Worm (Caenorhabditis elegans): ENCODE data around the gene Y22D7AL.1.

The Y22D7AL.1 gene

DNA sequence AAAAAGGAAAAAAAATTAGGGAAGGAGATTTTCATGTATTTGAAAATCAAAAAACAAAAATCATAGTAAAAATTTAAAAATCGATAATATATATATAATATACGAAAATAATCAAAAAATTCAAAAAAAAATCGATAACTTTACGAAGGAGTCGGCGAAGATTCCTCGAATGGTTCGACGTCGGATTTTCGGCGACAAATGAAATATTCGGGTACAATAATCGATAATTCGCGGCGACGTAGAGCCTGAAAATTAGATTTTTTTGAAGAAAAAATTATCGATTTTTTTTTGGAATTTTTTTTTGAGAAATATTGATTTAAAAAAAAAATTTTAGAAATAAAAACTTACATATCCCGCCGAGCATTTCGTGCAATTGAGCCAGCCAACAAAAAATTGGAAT is 13.1 kb downstream of the Y22D7AL.1 start:
- no peak for TF ChIP-seq W03F9.2 (tag; optimal IDR thresholded peaks at IDR 0.05)
- no peak for TF ChIP-seq him-1 (tag; optimal IDR thresholded peaks at IDR 0.05)

DNA sequence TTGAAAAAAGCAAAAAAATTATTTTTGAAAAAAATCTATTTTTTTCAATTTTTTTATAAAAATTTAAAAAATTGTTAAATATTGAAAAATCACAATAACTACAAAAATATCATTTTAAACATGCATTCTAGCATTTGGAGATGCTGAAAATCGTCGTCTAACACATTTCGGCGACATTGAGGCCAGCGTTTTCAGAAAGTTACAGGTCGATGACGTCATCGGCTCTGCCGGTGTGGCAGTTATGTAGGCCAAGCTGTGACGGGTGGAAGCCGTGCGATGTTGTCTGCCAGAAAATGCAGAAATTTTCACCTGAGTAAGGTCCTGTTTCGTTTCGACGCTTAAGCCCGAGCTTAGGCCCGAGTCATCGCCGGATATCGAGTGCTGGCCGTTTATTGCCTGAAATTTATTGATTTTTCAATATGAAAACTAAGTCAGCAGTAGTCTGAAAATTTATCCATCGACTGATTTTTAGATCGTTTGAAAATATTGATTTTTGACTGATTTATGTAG is 13.6 kb downstream of the Y22D7AL.1 start, which contains the start of gene Y22D7AR.3:
Gene Y22D7AR.3 (minus strand): TSS at position 51 of the 510 bp plus-strand sequence.
- TF ChIP-seq him-1 (tag; optimal IDR thresholded peaks at IDR 0.05), result no peak
- no peak for TF ChIP-seq dao-5 (tag; optimal IDR thresholded peaks at IDR 0.05)
- no peak for TF ChIP-seq W03F9.2 (tag; optimal IDR thresholded peaks at IDR 0.05)

DNA sequence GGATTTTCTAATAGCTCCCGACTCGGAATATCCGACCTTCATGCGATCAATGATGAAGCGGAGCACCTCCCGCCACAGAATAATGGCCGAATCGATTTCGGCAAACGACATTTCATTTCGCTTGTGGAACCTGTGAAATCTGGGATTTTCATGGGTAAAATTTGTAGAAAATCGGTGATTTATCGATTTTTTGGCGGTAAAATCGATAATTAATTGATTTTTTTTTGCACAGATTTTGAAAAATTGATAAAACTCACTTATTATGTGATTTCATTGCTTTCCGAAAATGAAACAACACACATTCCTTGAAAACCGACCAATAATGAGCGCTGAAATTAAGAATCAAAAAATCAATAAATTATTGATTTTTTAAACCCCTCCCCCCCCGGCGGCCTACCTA is 14.6 kb downstream of the Y22D7AL.1 start:
- TF ChIP-seq him-1 (tag; optimal IDR thresholded peaks at IDR 0.05), result no peak
- no peak for TF ChIP-seq dao-5 (tag; optimal IDR thresholded peaks at IDR 0.05)
- no peak for TF ChIP-seq W03F9.2 (tag; optimal IDR thresholded peaks at IDR 0.05)

DNA sequence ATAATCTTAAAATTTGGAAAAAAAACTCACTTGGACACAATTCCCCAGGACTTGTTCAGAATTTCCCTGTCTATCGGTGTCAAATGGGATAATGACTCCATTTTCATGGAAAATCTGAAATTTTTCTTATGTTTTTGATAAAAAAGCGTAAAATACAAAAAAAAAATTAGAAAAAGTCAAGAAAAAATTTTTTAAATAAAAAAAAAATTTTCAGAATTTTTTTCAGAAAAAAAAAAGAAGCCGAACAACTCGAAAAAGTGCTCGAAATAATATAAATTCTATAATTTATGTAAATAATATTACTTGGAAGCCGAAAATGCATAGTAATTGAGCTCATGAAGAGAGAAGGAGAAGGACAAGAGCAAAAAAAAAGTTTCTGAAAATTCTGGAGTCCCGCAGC is 16.2 kb downstream of the Y22D7AL.1 start, which contains the start of gene glb-30:
Gene glb-30 (minus strand): TSS at position 101 of the 400 bp plus-strand sequence.
- no peak for TF ChIP-seq him-1 (tag; optimal IDR thresholded peaks at IDR 0.05)
- no peak for TF ChIP-seq dao-5 (tag; optimal IDR thresholded peaks at IDR 0.05)
- no peak for TF ChIP-seq W03F9.2 (tag; optimal IDR thresholded peaks at IDR 0.05)

DNA sequence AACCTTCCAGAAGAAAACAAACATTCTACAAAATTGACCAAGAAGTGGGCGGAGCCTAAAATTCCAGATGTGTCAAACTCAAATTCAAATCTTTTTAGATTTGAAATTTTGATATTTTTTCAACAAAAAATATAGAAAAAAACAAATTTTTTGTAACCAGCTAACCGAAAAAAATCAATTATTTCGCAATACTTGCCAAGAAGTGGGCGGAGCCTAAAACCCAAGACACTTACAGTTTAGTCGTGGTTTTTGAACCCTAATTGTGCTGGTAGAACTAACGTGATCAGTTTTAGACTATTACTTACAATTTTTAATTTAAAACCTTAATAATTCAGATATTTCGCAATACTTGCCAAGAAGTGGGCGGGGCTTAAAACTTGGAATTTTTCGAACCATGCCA is 21.0 kb downstream of the Y22D7AL.1 start:
- TF ChIP-seq him-1 (tag; optimal IDR thresholded peaks at IDR 0.05) (no peak), W03F9.2 (tag; optimal IDR thresholded peaks at IDR 0.05) (no peak), dao-5 (tag; optimal IDR thresholded peaks at IDR 0.05) (no peak)

DNA sequence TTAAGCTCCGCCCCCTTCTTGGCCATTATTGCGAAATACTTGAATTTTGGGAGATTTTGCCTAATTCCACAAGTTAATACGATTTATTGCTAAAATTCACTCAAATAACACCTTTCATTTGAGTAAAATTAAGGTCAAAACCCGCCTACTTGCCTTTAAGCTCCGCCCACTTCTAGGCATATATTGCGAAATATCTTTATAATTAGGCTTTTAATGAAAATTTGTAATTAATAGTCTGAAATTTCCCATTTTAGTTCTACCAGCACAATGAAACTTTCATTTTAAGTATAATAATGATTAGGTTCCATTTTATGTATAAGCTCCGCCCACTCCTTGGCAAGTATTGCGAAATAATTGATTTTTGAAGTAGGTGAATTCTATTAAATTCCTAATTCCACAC is 22.5 kb downstream of the Y22D7AL.1 start:
- TF ChIP-seq him-1 (tag; optimal IDR thresholded peaks at IDR 0.05) (no peak), dao-5 (tag; optimal IDR thresholded peaks at IDR 0.05) (no peak), W03F9.2 (tag; optimal IDR thresholded peaks at IDR 0.05) (no peak)

DNA sequence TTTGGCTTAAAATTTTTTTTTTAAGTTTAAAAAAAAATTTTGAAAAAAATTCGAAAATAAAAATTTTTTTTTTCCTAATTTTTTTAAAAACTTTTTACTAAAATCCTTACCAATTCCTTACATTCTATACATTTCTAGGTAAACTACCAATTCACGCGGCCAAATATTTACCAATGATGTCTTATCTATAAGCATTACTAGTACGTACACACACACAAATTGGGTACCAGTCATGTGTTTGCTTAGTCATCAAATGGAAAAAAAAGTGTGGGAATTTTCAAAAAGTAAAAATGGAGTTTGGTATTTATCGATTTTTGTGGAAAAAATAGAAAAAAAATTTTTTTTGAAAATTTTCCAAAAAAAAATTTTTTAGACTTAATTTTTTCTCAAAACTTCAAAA is 24.3 kb downstream of the Y22D7AL.1 start, which contains the start of gene Y22D7AR.6:
Gene Y22D7AR.6 (minus strand): TSS at position 134 of the 400 bp plus-strand sequence.
- TF ChIP-seq W03F9.2 (tag; optimal IDR thresholded peaks at IDR 0.05), result no peak
- no peak for TF ChIP-seq dao-5 (tag; optimal IDR thresholded peaks at IDR 0.05)
- TF ChIP-seq him-1 (tag; optimal IDR thresholded peaks at IDR 0.05), result no peak

DNA sequence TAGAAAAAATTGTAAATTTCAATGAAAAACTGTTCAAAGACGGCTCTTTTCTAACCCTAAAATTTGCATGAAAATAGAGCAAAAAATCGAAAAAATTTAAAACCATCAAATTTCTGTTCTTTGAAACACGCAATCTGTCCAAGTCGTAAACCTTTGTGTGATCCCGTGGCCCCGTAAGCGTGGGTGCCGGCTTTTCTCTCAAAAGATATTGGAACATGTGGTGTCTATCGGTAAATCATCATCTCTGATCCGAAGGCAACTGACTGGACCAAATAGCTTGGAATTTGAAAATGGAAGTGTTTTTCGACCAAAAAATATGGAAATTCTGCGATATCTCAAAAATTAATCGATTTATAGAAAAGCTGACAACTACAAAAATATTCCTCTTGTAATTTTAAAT is 26.4 kb downstream of the Y22D7AL.1 start:
- TF ChIP-seq him-1 (tag; optimal IDR thresholded peaks at IDR 0.05) (no peak), W03F9.2 (tag; optimal IDR thresholded peaks at IDR 0.05) (no peak), dao-5 (tag; optimal IDR thresholded peaks at IDR 0.05) (no peak)

DNA sequence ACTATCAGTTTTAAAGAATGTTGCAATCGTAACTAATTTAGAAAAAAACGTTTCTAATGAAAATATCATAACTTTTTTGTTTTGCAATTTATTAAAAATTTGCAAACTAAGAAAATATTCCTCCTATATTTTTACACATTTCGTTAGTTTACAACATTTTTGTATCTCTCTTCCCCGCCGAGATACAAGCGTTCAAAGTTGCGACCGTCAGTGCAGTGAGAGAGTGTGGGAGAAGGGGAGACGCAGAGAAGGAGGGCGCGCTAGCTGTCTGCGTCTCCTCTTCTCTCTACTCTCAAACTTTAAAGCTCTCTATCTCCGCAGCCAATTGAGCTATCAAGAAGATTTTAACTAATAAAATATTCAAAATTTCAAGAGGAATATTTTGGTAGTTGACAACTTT is 28.1 kb downstream of the Y22D7AL.1 start:
- TF ChIP-seq dao-5 (tag; optimal IDR thresholded peaks at IDR 0.05) (no peak), W03F9.2 (tag; optimal IDR thresholded peaks at IDR 0.05) (no peak)

DNA sequence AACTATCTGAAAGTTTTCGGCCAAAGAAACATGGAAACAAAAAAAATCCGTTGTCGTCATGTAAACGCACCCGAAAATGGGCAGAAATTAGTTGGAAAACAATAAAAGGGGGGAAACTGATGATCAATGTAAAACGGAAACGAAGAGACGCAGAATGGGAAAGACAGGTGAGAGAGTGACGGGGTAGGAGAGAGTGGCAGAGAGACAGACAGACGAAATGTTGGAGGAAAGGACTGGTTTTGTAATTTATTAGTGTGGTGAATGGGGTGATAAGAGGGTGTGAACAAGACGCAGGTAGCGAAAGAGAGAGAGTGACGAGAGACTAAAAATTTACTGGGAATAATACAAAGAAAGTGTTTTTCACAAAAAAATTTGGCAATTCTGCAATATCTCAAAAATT is 28.7 kb downstream of the Y22D7AL.1 start:
- TF ChIP-seq W03F9.2 (tag; optimal IDR thresholded peaks at IDR 0.05) (no peak), him-1 (tag; optimal IDR thresholded peaks at IDR 0.05) (no peak), dao-5 (tag; optimal IDR thresholded peaks at IDR 0.05) (no peak)

DNA sequence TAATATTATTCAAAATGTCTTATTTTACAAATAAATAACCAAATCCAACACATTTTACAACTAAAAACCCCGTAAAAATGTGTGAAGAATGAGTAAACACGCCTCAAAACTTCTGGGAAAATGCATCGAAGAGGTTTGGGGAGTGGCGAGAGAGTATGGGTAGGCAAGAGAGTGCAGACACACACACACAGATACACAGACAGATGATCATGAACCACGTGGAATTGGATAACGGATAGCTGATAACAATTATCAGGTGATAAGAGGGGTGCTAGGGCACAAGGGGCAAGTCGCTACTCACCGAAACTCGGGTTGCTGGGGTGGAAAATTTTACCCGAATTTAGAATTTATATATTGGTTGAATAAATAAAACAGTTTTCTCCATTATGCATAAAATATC is 30.0 kb downstream of the Y22D7AL.1 start:
- TF ChIP-seq him-1 (tag; optimal IDR thresholded peaks at IDR 0.05), result no peak
- no peak for TF ChIP-seq W03F9.2 (tag; optimal IDR thresholded peaks at IDR 0.05)
- TF ChIP-seq dao-5 (tag; optimal IDR thresholded peaks at IDR 0.05), result no peak

DNA sequence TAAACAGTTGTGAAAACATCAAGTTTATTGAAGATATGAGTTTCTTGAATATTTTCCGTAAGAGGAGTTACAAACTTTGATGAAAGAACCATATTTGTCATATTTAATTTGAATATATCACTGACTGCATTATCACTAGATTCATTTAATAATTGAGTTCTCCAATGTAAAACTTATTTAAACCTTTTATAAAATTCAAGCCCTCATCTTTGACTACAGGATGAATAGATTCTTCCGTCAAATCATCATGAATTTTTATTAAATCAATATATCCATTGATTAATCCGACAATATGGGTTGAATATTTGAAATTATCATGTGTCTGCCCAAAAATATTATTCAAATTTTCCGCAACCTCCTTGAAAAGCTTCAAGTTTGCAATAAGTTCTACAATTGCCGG is 35.7 kb downstream of the Y22D7AL.1 start, which contains the start of gene Y22D7AR.7:
Gene Y22D7AR.7 (minus strand): TSS at position 101 of the 400 bp plus-strand sequence.
- TF ChIP-seq W03F9.2 (tag; optimal IDR thresholded peaks at IDR 0.05) (no peak), dao-5 (tag; optimal IDR thresholded peaks at IDR 0.05) (no peak), him-1 (tag; optimal IDR thresholded peaks at IDR 0.05) (no peak)

DNA sequence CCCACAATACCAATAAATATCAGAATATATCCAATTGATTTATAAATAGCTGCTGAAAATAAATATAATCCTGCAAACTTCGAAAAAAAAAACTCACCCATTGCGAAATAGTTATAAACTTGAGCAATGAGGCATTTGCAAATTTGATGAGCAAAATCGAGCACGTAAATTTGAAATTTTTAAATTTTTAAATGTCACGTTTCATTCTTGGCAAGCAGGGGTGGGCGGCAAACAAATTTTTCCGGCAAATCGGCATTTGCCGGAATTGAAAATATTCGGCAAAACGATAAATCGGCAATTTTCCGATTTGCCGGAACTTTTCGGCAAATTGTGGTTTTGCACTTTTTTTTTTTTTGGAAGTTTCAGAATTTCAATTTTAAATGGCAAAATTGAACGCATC is 37.6 kb downstream of the Y22D7AL.1 start, which contains the start of gene Y22D7AR.14:
Gene Y22D7AR.14 (minus strand): TSS at position 101 of the 400 bp plus-strand sequence.
- TF ChIP-seq W03F9.2 (tag; optimal IDR thresholded peaks at IDR 0.05) (no peak), dao-5 (tag; optimal IDR thresholded peaks at IDR 0.05) (no peak), him-1 (tag; optimal IDR thresholded peaks at IDR 0.05) (no peak)

DNA sequence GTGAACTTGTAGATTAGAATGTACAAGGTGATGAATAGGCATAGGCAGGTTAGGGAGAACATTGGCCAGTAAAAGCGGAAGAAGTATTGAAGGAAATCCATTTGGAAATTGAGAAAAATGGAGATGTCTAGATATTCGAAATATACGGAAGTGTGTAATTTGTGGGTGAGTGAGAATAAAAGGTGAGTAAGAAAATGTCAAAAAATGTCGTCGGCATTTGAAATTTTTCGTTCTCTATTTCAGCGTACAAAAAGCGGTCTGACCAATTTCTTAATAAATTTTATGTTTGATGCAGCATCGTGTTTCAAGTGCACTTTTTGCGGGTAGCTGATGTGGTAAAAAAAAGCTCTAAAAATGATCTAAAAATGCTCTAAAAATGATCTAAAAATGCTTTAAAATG is 42.7 kb downstream of the Y22D7AL.1 start, which contains the start of gene srd-64:
Gene srd-64 (minus strand): TSS at position 101 of the 400 bp plus-strand sequence.
- TF ChIP-seq W03F9.2 (tag; optimal IDR thresholded peaks at IDR 0.05) (no peak), dao-5 (tag; optimal IDR thresholded peaks at IDR 0.05) (no peak), him-1 (tag; optimal IDR thresholded peaks at IDR 0.05) (no peak)

DNA sequence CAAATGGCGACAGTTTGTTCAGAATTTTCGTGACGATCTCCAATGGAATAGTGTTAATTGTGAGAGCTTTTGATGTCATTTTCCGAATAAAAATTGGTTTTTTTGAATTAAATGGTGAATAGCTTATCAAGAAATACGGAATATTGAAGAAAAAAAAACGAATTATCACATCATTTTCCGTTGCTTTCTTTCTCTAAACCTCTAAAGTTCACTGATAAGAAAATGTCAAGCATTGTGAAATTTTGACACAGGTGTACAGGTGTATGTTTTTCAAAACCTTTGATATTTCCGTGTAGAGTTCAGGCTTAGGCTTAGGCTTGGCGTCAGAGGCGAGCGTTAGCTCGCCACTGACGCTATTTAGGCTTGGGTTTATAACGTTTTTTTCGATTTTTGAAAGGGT is 46.6 kb downstream of the Y22D7AL.1 start, which contains the start of gene fbxa-74:
Gene fbxa-74 (minus strand): TSS at position 145 of the 400 bp plus-strand sequence.
- TF ChIP-seq dao-5 (tag; optimal IDR thresholded peaks at IDR 0.05) (no peak), him-1 (tag; optimal IDR thresholded peaks at IDR 0.05) (no peak), W03F9.2 (tag; optimal IDR thresholded peaks at IDR 0.05) (no peak)
